Fruit fly (Drosophila melanogaster) whole organism, embryonic: Measurements from ENCODE around the gene aqz.

Experiments used
- Bdp1 ChIP-seq: fragments of 200-800 bp; sonication (Bioruptor generic); optimal IDR thresholded peaks from 3 replicates; lab custom pipeline; 2016; ENCODE audit warnings: missing biosample characterization, missing genetic modification characterization
- CG10267 ChIP-seq: fragments of 200-800 bp; sonication (Bioruptor generic); optimal IDR thresholded peaks from 2 replicates; lab custom pipeline; 2018; ENCODE audit warnings: missing biosample characterization, mild to moderate bottlenecking, missing genetic modification characterization, moderate library complexity
- CG10979 ChIP-seq: fragments of 200-800 bp; sonication (Bioruptor generic); optimal IDR thresholded peaks from 2 replicates; lab custom pipeline; 2018; ENCODE audit warnings: missing biosample characterization, mild to moderate bottlenecking, missing genetic modification characterization, moderate library complexity
- CG13424 ChIP-seq: fragments of 200-800 bp; sonication (Bioruptor generic); optimal IDR thresholded peaks from 2 replicates; lab custom pipeline; 2019; ENCODE audit warnings: missing biosample characterization, mild to moderate bottlenecking, missing genetic modification characterization, moderate library complexity
- CG15696 ChIP-seq: fragments of 200-800 bp; sonication (Bioruptor generic); optimal IDR thresholded peaks from 2 replicates; lab custom pipeline; 2019; ENCODE audit warnings: missing biosample characterization, mild to moderate bottlenecking, missing genetic modification characterization, moderate library complexity
- CG1602 ChIP-seq: fragments of 200-800 bp; sonication (Bioruptor generic); optimal IDR thresholded peaks from 3 replicates; lab custom pipeline; 2016; ENCODE audit warnings: missing biosample characterization, missing genetic modification characterization
- CG18262 ChIP-seq: fragments of 200-800 bp; optimal IDR thresholded peaks from 3 replicates; lab custom pipeline; 2019; ENCODE audit warnings: missing biosample characterization, mild to moderate bottlenecking, missing genetic modification characterization, moderate library complexity
- CG18599 ChIP-seq: fragments of 200-800 bp; sonication (Bioruptor generic); optimal IDR thresholded peaks from 3 replicates; lab custom pipeline; 2017; ENCODE audit warnings: missing biosample characterization, missing genetic modification characterization, mild to moderate bottlenecking, moderate library complexity, missing genetic modification reagents
- CG2199 ChIP-seq: fragments of 200-800 bp; sonication (Bioruptor generic); IDR thresholded peaks from 3 replicates; pipeline ENCODE4 v1.3.6; 2022; ENCODE audit warnings: missing biosample characterization, missing genetic modification characterization
- CG31365 ChIP-seq: fragments of 200-800 bp; sonication (Bioruptor generic); optimal IDR thresholded peaks from 2 replicates; lab custom pipeline; 2018; ENCODE audit warnings: missing biosample characterization, mild to moderate bottlenecking, missing genetic modification characterization
- CG31441 ChIP-seq: fragments of 200-800 bp; sonication (Bioruptor generic); IDR thresholded peaks from 2 replicates; pipeline ENCODE4 v1.3.6; 2022; ENCODE audit warnings: missing biosample characterization, missing genetic modification characterization
- CG3281 ChIP-seq: fragments of 200-800 bp; sonication (Bioruptor generic); optimal IDR thresholded peaks from 3 replicates; lab custom pipeline; 2017; ENCODE audit warnings: missing biosample characterization, mild to moderate bottlenecking, missing genetic modification characterization
- CG42726 ChIP-seq: fragments of 200-800 bp; sonication (Bioruptor generic); IDR thresholded peaks from 2 replicates; pipeline ENCODE4 v1.3.6; 2022; ENCODE audit warnings: missing biosample characterization, missing genetic modification characterization; ENCODE audit not compliant: partially characterized antibody
- CG6654 ChIP-seq: fragments of 200-800 bp; sonication (Bioruptor generic); optimal IDR thresholded peaks from 2 replicates; lab custom pipeline; 2017; ENCODE audit warnings: missing biosample characterization, mild to moderate bottlenecking, missing genetic modification characterization
- CG7745 ChIP-seq: fragments of 200-800 bp; sonication (Bioruptor generic); optimal IDR thresholded peaks from 2 replicates; lab custom pipeline; 2018; ENCODE audit warnings: missing biosample characterization, mild to moderate bottlenecking, missing genetic modification characterization, moderate library complexity
- Camta ChIP-seq: fragments of 200-800 bp; sonication (Bioruptor generic); optimal IDR thresholded peaks from 2 replicates; lab custom pipeline; 2016; ENCODE audit warnings: missing biosample characterization, missing genetic modification characterization
- D19A ChIP-seq: fragments of 200-800 bp; optimal IDR thresholded peaks from 3 replicates; lab custom pipeline; 2019; ENCODE audit warnings: missing biosample characterization, mild to moderate bottlenecking, missing genetic modification characterization, moderate library complexity
- Dad ChIP-seq: fragments of 200-800 bp; sonication (Bioruptor generic); optimal IDR thresholded peaks from 3 replicates; lab custom pipeline; 2016; ENCODE audit warnings: missing biosample characterization, missing genetic modification characterization
- Doc3 ChIP-seq: fragments of 200-800 bp; sonication (Bioruptor generic); IDR thresholded peaks from 3 replicates; pipeline ENCODE4 v1.3.6; 2022; ENCODE audit warnings: missing biosample characterization, missing genetic modification characterization; ENCODE audit not compliant: partially characterized antibody
- Dp ChIP-seq: fragments of 200-800 bp; sonication (Bioruptor generic); optimal IDR thresholded peaks from 2 replicates; lab custom pipeline; 2018; ENCODE audit warnings: missing biosample characterization, mild to moderate bottlenecking, missing genetic modification characterization, moderate library complexity
- Eip74EF ChIP-seq, 2 experiments: fragments of 200-800 bp in 1 of 2; fragments of >200 bp in 1 of 2; sonication (Bioruptor generic) in 1 of 2; optimal IDR thresholded peaks; 2 replicates each; lab custom pipeline; 2017 to 2019; ENCODE audit warnings: missing biosample characterization in 2 of 2, missing genetic modification characterization in 2 of 2, mild to moderate bottlenecking in 1 of 2, moderate library complexity in 1 of 2
- Max ChIP-seq: fragments of 200-800 bp; sonication (Bioruptor generic); optimal IDR thresholded peaks from 2 replicates; lab custom pipeline; 2016; ENCODE audit warnings: missing biosample characterization, mild to moderate bottlenecking, missing genetic modification characterization
- Med ChIP-seq: fragments of 200-800 bp; sonication (Bioruptor generic); peaks from one replicate; lab custom pipeline; 2016; ENCODE audit warnings: missing biosample characterization, missing genetic modification characterization, mild to moderate bottlenecking, inconsistent platforms, moderate library complexity
- Opbp ChIP-seq: fragments of 200-800 bp; sonication (Bioruptor generic); IDR thresholded peaks from 3 replicates; pipeline ENCODE4 v1.3.6; 2022; ENCODE audit warnings: missing biosample characterization, missing genetic modification characterization; ENCODE audit not compliant: partially characterized antibody
- Optix ChIP-seq: fragments of 200-800 bp; sonication (Bioruptor generic); IDR thresholded peaks from 3 replicates; pipeline ENCODE4 v1.3.6; 2022; ENCODE audit warnings: missing biosample characterization, missing genetic modification characterization
- Trl ChIP-seq, 3 experiments: fragments of >200 bp in 2 of 3; fragments of 200-800 bp in 1 of 3; sonication (Bioruptor generic) in 1 of 3; optimal IDR thresholded peaks; 2 replicates in 1 of 3; 3 replicates in 2 of 3; lab custom pipeline; 2016 to 2017; ENCODE audit warnings: missing biosample characterization in 1 of 3, missing genetic modification characterization in 1 of 3
- ato ChIP-seq: fragments of 200-800 bp; sonication (Bioruptor generic); IDR thresholded peaks from 2 replicates; pipeline ENCODE4 v1.3.6; 2022; ENCODE audit warnings: missing biosample characterization, missing genetic modification characterization; ENCODE audit not compliant: partially characterized antibody
- bowl ChIP-seq: fragments of 200-800 bp; sonication (Bioruptor generic); IDR thresholded peaks from 2 replicates; pipeline ENCODE4 v1.3.6; 2022; ENCODE audit warnings: missing biosample characterization, missing genetic modification characterization
- br ChIP-seq: fragments of >200 bp; optimal IDR thresholded peaks from 2 replicates; lab custom pipeline; 2017
- bsh ChIP-seq, 2 experiments: fragments of 200-800 bp; sonication (Bioruptor generic); optimal IDR thresholded peaks; 2 replicates each; lab custom pipeline; 2017 to 2018; ENCODE audit warnings: mild to moderate bottlenecking in 2 of 2, missing biosample characterization in 2 of 2, missing genetic modification characterization in 2 of 2, moderate library complexity in 1 of 2
- cad ChIP-seq: fragments of >200 bp; optimal IDR thresholded peaks from 2 replicates; lab custom pipeline; 2017; ENCODE audit warnings: missing biosample characterization, missing genetic modification characterization
- chm ChIP-seq: fragments of 200-800 bp; sonication (Bioruptor generic); IDR thresholded peaks from 2 replicates; pipeline ENCODE4 v1.3.6; 2022; ENCODE audit warnings: missing biosample characterization, missing genetic modification characterization
- ci ChIP-seq: fragments of 200-800 bp; sonication (Bioruptor generic); IDR thresholded peaks from 3 replicates; pipeline ENCODE4 v1.3.6; 2022; ENCODE audit warnings: missing biosample characterization, missing genetic modification characterization
- dimm ChIP-seq: fragments of 200-800 bp; sonication (Bioruptor generic); IDR thresholded peaks from 2 replicates; pipeline ENCODE4 v1.3.6; 2022; ENCODE audit warnings: missing biosample characterization, missing genetic modification characterization
- gcm ChIP-seq: fragments of 200-800 bp; sonication (Bioruptor generic); optimal IDR thresholded peaks from 2 replicates; lab custom pipeline; 2019; ENCODE audit warnings: missing biosample characterization, mild to moderate bottlenecking, missing genetic modification characterization, moderate library complexity
- ind ChIP-seq: fragments of 200-800 bp; sonication (Bioruptor generic); optimal IDR thresholded peaks from 3 replicates; lab custom pipeline; 2016; ENCODE audit warnings: missing biosample characterization, missing genetic modification characterization
- jumu ChIP-seq: fragments of 200-800 bp; sonication (Bioruptor generic); optimal IDR thresholded peaks from 3 replicates; lab custom pipeline; 2016; ENCODE audit warnings: missing biosample characterization, missing genetic modification characterization
- nom ChIP-seq: fragments of 200-800 bp; sonication (Bioruptor generic); optimal IDR thresholded peaks from 2 replicates; lab custom pipeline; 2017; ENCODE audit warnings: missing biosample characterization, missing genetic modification characterization, mild to moderate bottlenecking, moderate library complexity, missing genetic modification reagents
- pita ChIP-seq: fragments of 200-800 bp; sonication (Bioruptor generic); optimal IDR thresholded peaks from 2 replicates; lab custom pipeline; 2017; ENCODE audit warnings: missing biosample characterization, mild to moderate bottlenecking, missing genetic modification characterization
- prd ChIP-seq, 3 experiments: fragments of >200 bp in 2 of 3; fragments of 200-800 bp in 1 of 3; sonication (Bioruptor generic) in 1 of 3; optimal IDR thresholded peaks in 2 of 3; IDR thresholded peaks in 1 of 3; 2 replicates in 2 of 3; 3 replicates in 1 of 3; pipeline versions ENCODE4 v1.3.6 to Lab custom; 2017 to 2022; ENCODE audit warnings: missing biosample characterization in 1 of 3, missing genetic modification characterization in 1 of 3
- sens ChIP-seq: fragments of 200-800 bp; sonication (Bioruptor generic); peaks from one replicate; lab custom pipeline; 2016; ENCODE audit warnings: missing biosample characterization, missing genetic modification characterization
- sob ChIP-seq: fragments of 200-800 bp; sonication (Bioruptor generic); IDR thresholded peaks from 2 replicates; pipeline ENCODE4 v1.3.6; 2022; ENCODE audit warnings: missing biosample characterization, missing genetic modification characterization
- sqz ChIP-seq: fragments of 200-800 bp; sonication (Bioruptor generic); optimal IDR thresholded peaks from 3 replicates; lab custom pipeline; 2018; ENCODE audit warnings: missing biosample characterization, mild to moderate bottlenecking, missing genetic modification characterization
- stwl ChIP-seq: fragments of 200-800 bp; sonication (Bioruptor generic); optimal IDR thresholded peaks from 3 replicates; lab custom pipeline; 2018; ENCODE audit warnings: missing biosample characterization, mild to moderate bottlenecking, missing genetic modification characterization, moderate library complexity
- tin ChIP-seq: fragments of 200-800 bp; sonication (Bioruptor generic); optimal IDR thresholded peaks from 3 replicates; lab custom pipeline; 2016; ENCODE audit warnings: missing biosample characterization, missing genetic modification characterization
- tna ChIP-seq: fragments of 200-800 bp; sonication (Bioruptor generic); IDR thresholded peaks from 2 replicates; pipeline ENCODE4 v1.3.6; 2022; ENCODE audit warnings: missing biosample characterization, missing genetic modification characterization; ENCODE audit not compliant: partially characterized antibody
- tx ChIP-seq: fragments of 200-800 bp; sonication (Bioruptor generic); optimal IDR thresholded peaks from 2 replicates; lab custom pipeline; 2016; ENCODE audit warnings: missing biosample characterization, missing genetic modification characterization
- vvl ChIP-seq: fragments of 200-800 bp; sonication (Bioruptor generic); IDR thresholded peaks from 2 replicates; pipeline ENCODE4 v1.3.6; 2022; ENCODE audit warnings: missing biosample characterization, missing genetic modification characterization

aqz gene

DNA sequence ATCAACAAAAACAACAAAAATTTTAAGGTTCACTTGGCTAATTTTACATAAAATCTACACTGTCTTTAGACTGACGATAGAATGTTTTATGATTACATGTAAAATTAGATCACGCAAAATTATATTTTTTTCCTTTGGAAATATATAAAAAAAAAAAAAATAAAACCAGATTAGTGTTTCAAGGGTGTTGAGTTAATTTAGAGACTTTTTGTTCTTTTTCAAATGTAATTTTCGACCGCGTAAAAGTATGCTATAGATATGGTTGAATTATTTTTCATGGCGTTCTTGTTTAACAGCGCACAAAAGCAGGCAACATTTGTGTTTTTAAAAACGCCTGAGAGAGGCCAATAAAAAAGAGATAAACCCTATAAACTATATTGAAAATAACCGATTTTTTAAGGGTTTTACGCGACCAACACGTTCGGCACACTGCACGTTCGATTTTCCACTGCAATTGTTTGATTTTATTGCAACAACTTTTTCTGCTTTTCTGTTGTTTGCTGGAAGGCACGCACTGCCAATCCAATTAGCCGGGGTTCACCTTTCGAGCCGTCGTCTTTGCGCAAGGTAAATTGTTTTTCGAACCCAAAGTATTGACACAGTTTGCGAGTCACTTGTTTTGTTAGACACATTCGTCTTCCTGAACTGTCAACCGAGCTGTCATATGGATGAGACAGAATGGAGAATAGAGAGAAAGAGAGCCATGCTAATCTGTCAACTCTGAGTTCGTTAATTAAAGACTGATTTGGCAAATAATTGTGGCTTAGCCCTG, 42.8 kb upstream of the aqz start (continued):
- TF ChIP-seq CG13424 (tag; lab: Kevin White, UChicago) (no peak), Max (no peak), CG1602 (GFP tag; lab: Kevin White, UChicago) (no peak), CG6654 (GFP tag; lab: Kevin White, UChicago) (peak; percentile 61), Opbp (GFP tag; lab: Robert Waterston, UW) (0 out of 3 replicates have a peak, but pooled peaks have one; percentile 14), dimm (GFP tag; lab: Robert Waterston, UW) (no peak), pita (GFP tag; lab: Kevin White, UChicago) (peak; percentile 27), sens (peak; percentile 31), CG18262 (tag; lab: Kevin White, UChicago) (peak; percentile 5), ato (GFP tag; lab: Robert Waterston, UW) (0 out of 2 replicates have a peak, but pooled peaks have one; percentile 7), Camta (GFP tag; lab: Kevin White, UChicago) (no peak), Optix (GFP tag; lab: Robert Waterston, UW) (no peak), ci (GFP tag; lab: Robert Waterston, UW) (peak; percentile 48; the same call in 2 of the 3 replicates), CG2199 (GFP tag; lab: Robert Waterston, UW) (0 out of 3 replicates have a peak, but pooled peaks have one; percentile 49), br (lab: Kevin White, UChicago) (no peak), prd (optimal IDR thresholded peaks at IDR 0.05; lab: Kevin White, UChicago) (no peak), prd (GFP tag; IDR thresholded peaks at IDR 0.05; lab: Robert Waterston, UW) (no peak), Eip74EF (GFP tag; optimal IDR thresholded peaks at IDR 0.05; lab: Kevin White, UChicago) (no peak), CG10979 (tag; lab: Kevin White, UChicago) (no peak), ind (GFP tag; lab: Kevin White, UChicago) (no peak), Bdp1 (GFP tag; lab: Kevin White, UChicago) (no peak), tna (GFP tag; lab: Robert Waterston, UW) (no peak), Dp (GFP tag; lab: Kevin White, UChicago) (no peak), CG31365 (tag; lab: Kevin White, UChicago) (no peak), D19A (peak; percentile 78), bsh (GFP tag; optimal IDR thresholded peaks at IDR 0.05; lab: Kevin White, UChicago) (no peak), nom (GFP tag; lab: Kevin White, UChicago) (peak; percentile 30), CG3281 (GFP tag; lab: Kevin White, UChicago) (no peak), CG15696 (tag; lab: Kevin White, UChicago) (no peak), stwl (tag; lab: Kevin White, UChicago) (peak; percentile 18), vvl (GFP tag; lab: Robert Waterston, UW) (no peak), gcm (peak; percentile 2), CG10267 (tag; lab: Kevin White, UChicago) (peak; percentile 26), Trl (optimal IDR thresholded peaks at IDR 0.05; lab: Kevin White, UChicago) (no peak), Trl (GFP tag; optimal IDR thresholded peaks at IDR 0.05; lab: Kevin White, UChicago) (no peak), sqz (GFP tag; lab: Kevin White, UChicago) (peak; percentile 62), CG18599 (GFP tag; lab: Kevin White, UChicago) (no peak), cad (GFP tag; lab: Kevin White, UChicago) (peak; percentile 50), Med (GFP tag; lab: Kevin White, UChicago) (peak; percentile 72), CG7745 (tag; lab: Kevin White, UChicago) (no peak), Dad (GFP tag; lab: Kevin White, UChicago) (no peak), tx (no peak), bowl (GFP tag; lab: Robert Waterston, UW) (no peak), chm (0 out of 2 replicates have a peak, but pooled peaks have one; percentile 15), sob (no peak), CG42726 (GFP tag; lab: Robert Waterston, UW) (no peak), CG31441 (GFP tag; lab: Robert Waterston, UW) (0 out of 2 replicates have a peak, but pooled peaks have one; percentile 35), jumu (GFP tag; lab: Kevin White, UChicago) (no peak), Doc3 (no peak), tin (GFP tag; lab: Kevin White, UChicago) (no peak)
